Fruit fly (Drosophila melanogaster): ENCODE results near the gene CG9922.

CG9922 gene

DNA sequence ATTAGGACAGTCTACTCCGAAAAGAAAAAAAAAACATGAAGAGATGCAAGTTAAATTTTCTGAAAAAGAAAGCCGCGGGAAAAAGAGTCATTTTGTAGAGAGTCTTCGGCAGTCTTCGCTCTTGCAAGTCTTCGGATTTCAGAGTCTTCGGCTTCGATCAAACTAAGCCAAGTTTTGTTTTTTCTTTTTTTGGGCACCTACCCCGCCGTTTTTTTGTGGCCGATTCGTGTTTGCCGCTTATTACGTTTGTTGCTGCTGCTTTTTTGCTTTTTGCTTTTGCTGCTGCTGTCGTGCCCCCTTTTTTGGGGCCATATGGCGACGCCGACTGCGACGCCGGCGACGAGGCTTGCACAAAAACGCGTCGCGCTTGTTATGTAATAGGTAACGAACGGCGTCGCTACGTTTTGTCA, 44.1 kb downstream of the CG9922 start (continued):
- TF ChIP-seq sqz (GFP tag; optimal IDR thresholded peaks at IDR 0.05) (peak; percentile 58), ftz-f1 (GFP tag; optimal IDR thresholded peaks at IDR 0.05) (no peak), schlank (tag; optimal IDR thresholded peaks at IDR 0.05) (no peak), Ravus (GFP tag; IDR thresholded peaks at IDR 0.05) (no peak), CG2129 (GFP tag; IDR thresholded peaks at IDR 0.05; ENCODE audit: partially characterized antibody) (no peak), Gsc (GFP tag; IDR thresholded peaks at IDR 0.05) (no peak), Oli (tag; optimal IDR thresholded peaks at IDR 0.05) (no peak), CG9932 (GFP tag; IDR thresholded peaks at IDR 0.05) (no peak), CTCF (GFP tag; optimal IDR thresholded peaks at IDR 0.05) (no peak), CG4617 (GFP tag; optimal IDR thresholded peaks at IDR 0.05; ENCODE audit: borderline replicate concordance) (no peak), onecut (GFP tag; IDR thresholded peaks at IDR 0.05) (no peak), Usf (GFP tag; optimal IDR thresholded peaks at IDR 0.05) (no peak), cwo (GFP tag; optimal IDR thresholded peaks at IDR 0.05) (no peak), CG18764 (GFP tag; optimal IDR thresholded peaks at IDR 0.05) (no peak), CG30431 (GFP tag; optimal IDR thresholded peaks at IDR 0.05) (no peak), Med (GFP tag) (peak; percentile 19), CG4404 (GFP tag; IDR thresholded peaks at IDR 0.05) (no peak), pb (GFP tag; optimal IDR thresholded peaks at IDR 0.05) (no peak), Deaf1 (tag; optimal IDR thresholded peaks at IDR 0.05) (peak; percentile 52), CG12299 (tag; optimal IDR thresholded peaks at IDR 0.05) (no peak)

- peak; percentile 34; the same call in 1 of the 3 replicates for TF ChIP-seq z (GFP tag; IDR thresholded peaks at IDR 0.05)
- TF ChIP-seq gro (GFP tag; optimal IDR thresholded peaks at IDR 0.05) = no peak
- TF ChIP-seq CG2199 (GFP tag; IDR thresholded peaks at IDR 0.05) = peak; percentile 83; the same call in 2 of the 3 replicates
- TF ChIP-seq zen (tag; optimal IDR thresholded peaks at IDR 0.05) = no peak
- peak; percentile 55 for TF ChIP-seq pfk (GFP tag; optimal IDR thresholded peaks at IDR 0.05)
- TF ChIP-seq da (GFP tag; optimal IDR thresholded peaks at IDR 0.05) = no peak
- no peak for TF ChIP-seq sug (tag; optimal IDR thresholded peaks at IDR 0.05)
- no peak for TF ChIP-seq Sin3A (optimal IDR thresholded peaks at IDR 0.05)
- TF ChIP-seq CG32772 (GFP tag; IDR thresholded peaks at IDR 0.05) = peak; percentile 15; the same call in 1 of the 2 replicates
- TF ChIP-seq CG3838 (GFP tag; optimal IDR thresholded peaks at IDR 0.05) = no peak
- TF ChIP-seq Sry-β (GFP tag; optimal IDR thresholded peaks at IDR 0.05) = no peak
- TF ChIP-seq NfI (GFP tag; optimal IDR thresholded peaks at IDR 0.05) = no peak
- no peak for TF ChIP-seq Sox102F (GFP tag; optimal IDR thresholded peaks at IDR 0.05)
- no peak for TF ChIP-seq dmrt11E (tag; optimal IDR thresholded peaks at IDR 0.05)
- 0 out of 2 replicates have a peak, but pooled peaks have one; percentile 12 for TF ChIP-seq vvl (GFP tag; IDR thresholded peaks at IDR 0.05)
- TF ChIP-seq otp (GFP tag; IDR thresholded peaks at IDR 0.05) = no peak
- TF ChIP-seq CG32767 (GFP tag; IDR thresholded peaks at IDR 0.05) = no peak
- TF ChIP-seq zfh1 (GFP tag; IDR thresholded peaks at IDR 0.05) = 0 out of 3 replicates have a peak, but pooled peaks have one; percentile 36
- TF ChIP-seq CG3847 (GFP tag; IDR thresholded peaks at IDR 0.05) = no peak
- peak; percentile 10 for TF ChIP-seq fd102C (GFP tag; optimal IDR thresholded peaks at IDR 0.05)
- no peak for TF ChIP-seq CG32532 (GFP tag; IDR thresholded peaks at IDR 0.05)
- TF ChIP-seq Ets65A (GFP tag) = peak; percentile 18
- peak; percentile 19 for TF ChIP-seq D19A (tag; optimal IDR thresholded peaks at IDR 0.05)
- peak; percentile 8 for TF ChIP-seq CG8924 (tag; optimal IDR thresholded peaks at IDR 0.05)
- no peak for TF ChIP-seq hth (optimal IDR thresholded peaks at IDR 0.05)
- no peak for TF ChIP-seq CG12299 (tag; optimal IDR thresholded peaks at IDR 0.05)
- no peak for TF ChIP-seq prd (optimal IDR thresholded peaks at IDR 0.05)
- TF ChIP-seq prd (GFP tag; IDR thresholded peaks at IDR 0.05) = 0 out of 3 replicates have a peak, but pooled peaks have one; percentile 25
- peak; percentile 48 for TF ChIP-seq twi (tag; optimal IDR thresholded peaks at IDR 0.05)
- peak; percentile 50; the same call in 1 of the 3 replicates for TF ChIP-seq Opbp (GFP tag; IDR thresholded peaks at IDR 0.05; ENCODE audit: partially characterized antibody)
- no peak for TF ChIP-seq grn (GFP tag; optimal IDR thresholded peaks at IDR 0.05)
- TF ChIP-seq CkIIα-i1 (GFP tag; IDR thresholded peaks at IDR 0.05) = no peak
- TF ChIP-seq sc (optimal IDR thresholded peaks at IDR 0.05) = no peak
- TF ChIP-seq sc (GFP tag; optimal IDR thresholded peaks at IDR 0.05) = peak; percentile 5
- peak; percentile 66 for TF ChIP-seq Med (GFP tag)
Measured at dm6 chr3R:13990109-13990508, 46.1 kb downstream of the CG9922 start.
